Worm (Caenorhabditis elegans): ENCODE results near the gene str-18.

The str-18 gene

DNA sequence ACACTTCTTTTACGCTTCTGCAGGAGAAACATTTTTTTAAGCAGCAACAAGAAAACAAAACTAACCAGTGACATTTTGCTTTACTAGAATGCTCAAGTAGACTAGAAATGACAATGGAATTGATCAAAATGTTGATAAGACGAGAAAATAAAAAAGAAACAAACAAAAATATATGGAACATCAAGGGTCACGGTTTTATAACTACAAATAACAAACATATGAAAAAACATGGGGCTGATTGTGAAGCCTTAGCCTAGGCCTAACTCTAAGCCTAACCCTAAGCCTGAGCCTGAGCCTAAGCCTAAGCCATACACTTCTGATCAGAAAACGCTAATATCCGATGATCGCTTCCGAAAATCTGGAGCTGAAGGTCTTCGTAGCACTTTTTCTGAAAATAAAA is 11.3 kb downstream of the str-18 start, which contains the start of gene Y6E2A.10:
Y6E2A.10 (minus strand) TSS at position 101 of the 400 bp plus-strand sequence.
- TF ChIP-seq F57A8.1 (GFP tag; optimal IDR thresholded peaks at IDR 0.05): no peak
- no peak for TF ChIP-seq sptf-2 (GFP tag; optimal IDR thresholded peaks at IDR 0.05)
- no peak for TF ChIP-seq attf-3 (GFP tag; conservative IDR thresholded peaks at IDR 0.05)
- TF ChIP-seq nhr-120 (GFP tag; IDR thresholded peaks at IDR 0.05): no peak
- no peak for TF ChIP-seq ztf-18 (tag; optimal IDR thresholded peaks at IDR 0.05)
- TF ChIP-seq mel-28 (tag; optimal IDR thresholded peaks at IDR 0.05; ENCODE audit: borderline replicate concordance): no peak
- TF ChIP-seq mxl-1 (tag; optimal IDR thresholded peaks at IDR 0.05): no peak
- TF ChIP-seq hlh-26 (GFP tag; conservative IDR thresholded peaks at IDR 0.05): no peak
- TF ChIP-seq him-1 (tag; optimal IDR thresholded peaks at IDR 0.05): no peak

DNA sequence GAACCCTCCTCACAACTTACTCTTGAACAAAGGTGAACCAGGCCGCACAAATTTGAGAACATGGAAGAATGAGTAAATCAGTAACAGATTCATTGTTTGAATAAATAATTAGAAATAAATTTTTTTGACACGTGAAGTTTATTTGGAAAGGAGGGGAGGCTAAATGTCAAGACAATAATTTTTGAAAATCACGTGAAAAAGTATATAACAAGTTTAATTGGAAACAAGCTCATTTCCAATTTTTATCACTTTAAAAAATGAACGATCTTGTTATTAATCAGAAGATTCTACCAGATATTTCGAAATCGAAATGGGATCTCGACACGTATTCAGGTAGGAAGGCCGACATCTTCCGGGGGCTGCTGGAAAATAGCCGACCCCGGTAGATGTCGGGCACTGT is 15.1 kb downstream of the str-18 start, which contains the start of the genes irld-57 and sfxn-1.3:
irld-57 (minus strand) TSS at position 101 of the 400 bp plus-strand sequence.
sfxn-1.3 (plus strand) TSS at position 232 of the 400 bp plus-strand sequence.
- TF ChIP-seq lsl-1 (GFP tag; optimal IDR thresholded peaks at IDR 0.05) (no peak), egl-18 (GFP tag; IDR thresholded peaks at IDR 0.05) (no peak), lag-1 (GFP tag; IDR thresholded peaks at IDR 0.05) (no peak), B0019.2 (GFP tag; conservative IDR thresholded peaks at IDR 0.05) (no peak), hsf-1 (GFP tag; IDR thresholded peaks at IDR 0.05) (no peak), gei-17 (GFP tag; optimal IDR thresholded peaks at IDR 0.05) (no peak), nfya-2 (GFP tag; IDR thresholded peaks at IDR 0.05) (no peak), T07F8.4 (tag; optimal IDR thresholded peaks at IDR 0.05) (no peak), C06A6.2 (GFP tag; conservative IDR thresholded peaks at IDR 0.05) (no peak), dpff-1 (tag; optimal IDR thresholded peaks at IDR 0.05) (no peak), nhr-90 (tag; optimal IDR thresholded peaks at IDR 0.05) (no peak), ceh-79 (tag; optimal IDR thresholded peaks at IDR 0.05) (no peak), ets-4 (GFP tag; optimal IDR thresholded peaks at IDR 0.05) (no peak)

DNA sequence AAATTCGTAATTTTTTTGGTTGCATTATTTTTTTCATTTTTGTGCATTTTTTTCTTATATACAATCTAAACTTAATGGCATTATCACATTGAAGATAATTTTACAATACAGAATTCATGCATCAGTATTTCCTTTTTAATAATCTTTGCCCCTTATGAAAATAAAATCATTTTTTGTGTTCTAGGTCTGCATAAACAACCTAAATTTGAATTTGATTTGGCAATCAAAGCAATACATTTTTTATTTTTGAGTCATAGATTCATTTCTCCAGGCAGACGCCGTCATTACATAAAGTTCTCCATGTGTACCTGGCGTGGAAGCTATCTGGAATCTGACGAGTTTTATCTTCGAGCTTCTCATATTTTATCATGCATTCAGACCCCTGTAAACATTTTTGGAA is 19.9 kb downstream of the str-18 start, which contains the start of gene srh-140:
srh-140 (plus strand) TSS at position 301 of the 400 bp plus-strand sequence.
- TF ChIP-seq madf-3 (GFP tag; IDR thresholded peaks at IDR 0.05): no peak
- no peak for TF ChIP-seq fkh-3 (tag; optimal IDR thresholded peaks at IDR 0.05)
- no peak for TF ChIP-seq lin-54 (GFP tag; optimal IDR thresholded peaks at IDR 0.05)
- no peak for TF ChIP-seq nfya-2 (GFP tag; IDR thresholded peaks at IDR 0.05)
- no peak for TF ChIP-seq snpc-4 (GFP tag; optimal IDR thresholded peaks at IDR 0.05)
- no peak for TF ChIP-seq snpc-4 (tag; optimal IDR thresholded peaks at IDR 0.05)
- no peak for TF ChIP-seq lsy-27 (tag; optimal IDR thresholded peaks at IDR 0.05; ENCODE audit: borderline replicate concordance, insufficient read depth)
- no peak for TF ChIP-seq rec-8 (tag; optimal IDR thresholded peaks at IDR 0.05)
- no peak for TF ChIP-seq madf-6 (GFP tag; IDR thresholded peaks at IDR 0.05)
- no peak for TF ChIP-seq repo-1 (tag; optimal IDR thresholded peaks at IDR 0.05)
- no peak for TF ChIP-seq ztf-18 (tag; optimal IDR thresholded peaks at IDR 0.05)
- TF ChIP-seq mcd-1 (GFP tag; IDR thresholded peaks at IDR 0.05): no peak
- TF ChIP-seq hlh-12 (tag; optimal IDR thresholded peaks at IDR 0.05): no peak
- TF ChIP-seq ceh-27 (GFP tag; optimal IDR thresholded peaks at IDR 0.05): no peak
- no peak for TF ChIP-seq ekl-4 (GFP tag; IDR thresholded peaks at IDR 0.05)

DNA sequence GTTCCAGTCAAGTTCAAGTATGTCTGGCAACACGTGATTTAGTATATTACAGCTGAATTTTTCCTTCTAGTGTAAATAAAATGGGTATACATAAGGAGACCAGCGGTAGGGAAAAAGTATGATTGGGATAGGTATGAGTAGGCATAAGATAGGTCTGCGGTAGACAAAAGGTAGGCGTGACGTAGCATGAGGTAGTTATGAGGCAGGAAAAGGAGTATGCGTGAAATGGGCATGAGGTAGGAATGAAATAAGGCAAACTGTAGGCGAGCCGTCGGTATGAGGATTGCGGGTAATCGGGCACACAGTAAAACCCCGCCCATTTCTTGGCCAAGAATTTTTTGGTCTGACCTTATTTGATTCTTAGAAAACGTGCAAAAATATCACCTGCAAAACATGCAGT is 20.3 kb downstream of the str-18 start:
- no peak for TF ChIP-seq lsl-1 (GFP tag; optimal IDR thresholded peaks at IDR 0.05)
- TF ChIP-seq Y95B8A.8 (GFP tag; IDR thresholded peaks at IDR 0.05): no peak
- TF ChIP-seq D2030.7 (GFP tag; IDR thresholded peaks at IDR 0.05): no peak
- no peak for TF ChIP-seq mcd-1 (GFP tag; IDR thresholded peaks at IDR 0.05)
- TF ChIP-seq F33H1.4 (GFP tag; IDR thresholded peaks at IDR 0.05): no peak
- TF ChIP-seq snpc-1.1 (tag; optimal IDR thresholded peaks at IDR 0.05; ENCODE audit: insufficient read depth): no peak
- TF ChIP-seq Y53F4B.3 (GFP tag; IDR thresholded peaks at IDR 0.05): no peak
- no peak for TF ChIP-seq F52B5.7 (tag; optimal IDR thresholded peaks at IDR 0.05)
- no peak for TF ChIP-seq madf-6 (GFP tag; IDR thresholded peaks at IDR 0.05)
- TF ChIP-seq ztf-25 (GFP tag; IDR thresholded peaks at IDR 0.05): no peak
- no peak for TF ChIP-seq nhr-90 (tag; optimal IDR thresholded peaks at IDR 0.05)
- TF ChIP-seq ztf-6 (GFP tag; IDR thresholded peaks at IDR 0.05): no peak
